Worm (Caenorhabditis elegans) whole organism, midembryonic: ENCODE measurements around the gene rnp-7.

ENCODE experiments used
- T22C8.4 ChIP-seq: fragments of 200-800 bp; sonication (Bioruptor generic); IDR thresholded peaks from 2 replicates; pipeline ENCODE4 v1.3.6; 2022; ENCODE audit warnings: missing genetic modification characterization, missing compliant biosample characterization
- cog-1 ChIP-seq: sonication (generic microtip); optimal IDR thresholded peaks from 2 replicates; lab custom pipeline; 2016; ENCODE audit warnings: missing genetic modification characterization, missing compliant biosample characterization
- flt-1 ChIP-seq: fragments of 200-800 bp; sonication (Bioruptor generic); IDR thresholded peaks from 2 replicates; pipeline ENCODE4 v1.3.6; 2022; ENCODE audit warnings: missing genetic modification characterization, missing compliant biosample characterization
- klf-2 ChIP-seq: fragments of 200-800 bp; sonication (Bioruptor generic); conservative IDR thresholded peaks from 2 replicates; pipeline ENCODE4 v1.3.6; 2022; ENCODE audit warnings: missing genetic modification reagents, missing genetic modification characterization, missing compliant biosample characterization
- med-1 ChIP-seq: sonication (generic microtip); optimal IDR thresholded peaks from 2 replicates; lab custom pipeline; 2017; ENCODE audit warnings: missing genetic modification characterization, mild to moderate bottlenecking, missing compliant biosample characterization, antibody characterized with exemption, missing genetic modification reagents; ENCODE audit not compliant: insufficient read depth
- ref-1 ChIP-seq: fragments of 200-800 bp; sonication (Bioruptor generic); conservative IDR thresholded peaks from 2 replicates; pipeline ENCODE4 v1.3.6; 2022; ENCODE audit warnings: missing genetic modification reagents, missing genetic modification characterization, missing compliant biosample characterization
- ztf-23 ChIP-seq: fragments of 200-800 bp; sonication (Bioruptor generic); IDR thresholded peaks from 2 replicates; pipeline ENCODE4 v1.3.6; 2022; ENCODE audit warnings: missing genetic modification reagents, missing genetic modification characterization, missing compliant biosample characterization

- TF ChIP-seq flt-1 (GFP tag; lab: Robert Waterston, UW) (0 out of 2 replicates have a peak, but pooled peaks have one; percentile 13), ztf-23 (GFP tag; lab: Robert Waterston, UW) (0 out of 2 replicates have a peak, but pooled peaks have one; percentile 28), T22C8.4 (GFP tag; lab: Robert Waterston, UW) (no peak), ref-1 (GFP tag; lab: Robert Waterston, UW) (no peak), cog-1 (peak; percentile 66), med-1 (no peak), klf-2 (GFP tag; lab: Robert Waterston, UW) (no peak)
Observed at ce11 chrIII:7207903-7208497, 47.0 kb upstream of the rnp-7 start, which contains the start of gene rpl-6.
